Fruit fly (Drosophila melanogaster) whole organism, embryonic: ENCODE results near the gene psh.

ENCODE experiments used
- Ada2b ChIP-seq: fragments of 200-800 bp; sonication (Bioruptor generic); IDR thresholded peaks from 2 replicates; pipeline ENCODE4 v1.3.6; 2022; ENCODE audit warnings: missing biosample characterization, missing genetic modification characterization
- Bdp1 ChIP-seq: fragments of 200-800 bp; sonication (Bioruptor generic); optimal IDR thresholded peaks from 3 replicates; lab custom pipeline; 2016; ENCODE audit warnings: missing biosample characterization, missing genetic modification characterization
- Bteb2 ChIP-seq: fragments of 200-800 bp; sonication (Bioruptor generic); optimal IDR thresholded peaks from 2 replicates; lab custom pipeline; 2016; ENCODE audit warnings: missing biosample characterization, missing genetic modification characterization
- CG13296 ChIP-seq: fragments of 200-800 bp; sonication (Bioruptor generic); optimal IDR thresholded peaks from 3 replicates; lab custom pipeline; 2018; ENCODE audit warnings: missing biosample characterization, mild to moderate bottlenecking, missing genetic modification characterization
- CG13894 ChIP-seq: fragments of 200-800 bp; sonication (Bioruptor generic); optimal IDR thresholded peaks from 3 replicates; lab custom pipeline; 2018; ENCODE audit warnings: missing biosample characterization, mild to moderate bottlenecking, missing genetic modification characterization, moderate library complexity
- CG14441 ChIP-seq: fragments of 200-800 bp; sonication (Bioruptor generic); IDR thresholded peaks from 2 replicates; pipeline ENCODE4 v1.3.6; 2022; ENCODE audit warnings: missing biosample characterization, missing genetic modification characterization
- CG15696 ChIP-seq: fragments of 200-800 bp; sonication (Bioruptor generic); optimal IDR thresholded peaks from 2 replicates; lab custom pipeline; 2019; ENCODE audit warnings: missing biosample characterization, mild to moderate bottlenecking, missing genetic modification characterization, moderate library complexity
- CG17361 ChIP-seq: fragments of 200-800 bp; sonication (Bioruptor generic); IDR thresholded peaks from 3 replicates; pipeline ENCODE4 v1.3.6; 2022; ENCODE audit warnings: missing biosample characterization, missing genetic modification characterization
- CG18476 ChIP-seq: fragments of 200-800 bp; sonication (Bioruptor generic); optimal IDR thresholded peaks from 2 replicates; lab custom pipeline; 2016; ENCODE audit warnings: missing biosample characterization, mild to moderate bottlenecking, missing genetic modification characterization
- CG2202 ChIP-seq: fragments of 200-800 bp; sonication (Bioruptor generic); optimal IDR thresholded peaks from 2 replicates; lab custom pipeline; 2018; ENCODE audit warnings: missing biosample characterization, mild to moderate bottlenecking, missing genetic modification characterization
- CG2678 ChIP-seq: fragments of 200-800 bp; sonication (Bioruptor generic); optimal IDR thresholded peaks from 3 replicates; lab custom pipeline; 2019; ENCODE audit warnings: missing biosample characterization, mild to moderate bottlenecking, missing genetic modification characterization, moderate library complexity
- CG2889 ChIP-seq: fragments of 200-800 bp; sonication (Bioruptor generic); IDR thresholded peaks from 3 replicates; pipeline ENCODE4 v1.3.6; 2022; ENCODE audit warnings: missing biosample characterization, missing genetic modification characterization
- CG32772 ChIP-seq: fragments of 200-800 bp; sonication (Bioruptor generic); IDR thresholded peaks from 2 replicates; pipeline ENCODE4 v1.3.6; 2022; ENCODE audit warnings: missing biosample characterization, missing genetic modification characterization
- CG3281 ChIP-seq: fragments of 200-800 bp; sonication (Bioruptor generic); optimal IDR thresholded peaks from 3 replicates; lab custom pipeline; 2017; ENCODE audit warnings: missing biosample characterization, mild to moderate bottlenecking, missing genetic modification characterization
- CG4617 ChIP-seq: fragments of 200-800 bp; sonication (Bioruptor generic); optimal IDR thresholded peaks from 3 replicates; lab custom pipeline; 2016; ENCODE audit warnings: missing biosample characterization, missing genetic modification characterization, borderline replicate concordance
- CG6654 ChIP-seq: fragments of 200-800 bp; sonication (Bioruptor generic); optimal IDR thresholded peaks from 2 replicates; lab custom pipeline; 2017; ENCODE audit warnings: missing biosample characterization, mild to moderate bottlenecking, missing genetic modification characterization
- CG9215 ChIP-seq: fragments of 200-800 bp; sonication (Bioruptor generic); IDR thresholded peaks from 2 replicates; pipeline ENCODE4 v1.3.6; 2022; ENCODE audit warnings: missing biosample characterization, missing genetic modification characterization
- CG9437 ChIP-seq: fragments of 200-800 bp; sonication (Bioruptor generic); optimal IDR thresholded peaks from 2 replicates; lab custom pipeline; 2018; ENCODE audit warnings: missing biosample characterization, mild to moderate bottlenecking, missing genetic modification characterization
- CoRest ChIP-seq: fragments of 200-800 bp; sonication (Bioruptor generic); optimal IDR thresholded peaks from 3 replicates; lab custom pipeline; 2018; ENCODE audit warnings: missing biosample characterization, mild to moderate bottlenecking, missing genetic modification characterization, moderate library complexity
- Dbx ChIP-seq: fragments of 200-800 bp; sonication (Bioruptor generic); IDR thresholded peaks from 3 replicates; pipeline ENCODE4 v1.3.6; 2022; ENCODE audit warnings: missing biosample characterization, missing genetic modification characterization
- Ets65A ChIP-seq: fragments of 200-800 bp; sonication (Bioruptor generic); peaks from one replicate; lab custom pipeline; 2016; ENCODE audit warnings: missing biosample characterization, missing genetic modification characterization
- Fer2 ChIP-seq: fragments of 200-800 bp; sonication (Bioruptor generic); optimal IDR thresholded peaks from 2 replicates; lab custom pipeline; 2018; ENCODE audit warnings: missing biosample characterization, mild to moderate bottlenecking, missing genetic modification characterization, moderate library complexity
- HHEX ChIP-seq: fragments of 200-800 bp; sonication (Bioruptor generic); optimal IDR thresholded peaks from 3 replicates; lab custom pipeline; 2017; ENCODE audit warnings: missing biosample characterization, mild to moderate bottlenecking, missing genetic modification characterization, missing genetic modification reagents
- HLH54F ChIP-seq: fragments of 200-800 bp; sonication (Bioruptor generic); optimal IDR thresholded peaks from 3 replicates; lab custom pipeline; 2016; ENCODE audit warnings: missing biosample characterization, missing genetic modification characterization
- Hand ChIP-seq: fragments of 200-800 bp; sonication (Bioruptor generic); optimal IDR thresholded peaks from 2 replicates; lab custom pipeline; 2017; ENCODE audit warnings: mild to moderate bottlenecking, missing biosample characterization, missing genetic modification reagents, missing genetic modification characterization
- Hr51 ChIP-seq, 2 experiments: fragments of 200-800 bp; sonication (Bioruptor generic); optimal IDR thresholded peaks; 2 replicates in 1 of 2; 3 replicates in 1 of 2; lab custom pipeline; 2016 to 2018; ENCODE audit warnings: missing biosample characterization in 2 of 2, missing genetic modification characterization in 2 of 2, mild to moderate bottlenecking in 1 of 2, moderate library complexity in 1 of 2
- Lim3 ChIP-seq: fragments of 200-800 bp; sonication (Bioruptor generic); IDR thresholded peaks from 2 replicates; pipeline ENCODE4 v1.3.6; 2022; ENCODE audit warnings: missing biosample characterization, missing genetic modification characterization
- Med ChIP-seq: fragments of 200-800 bp; sonication (Bioruptor generic); peaks from one replicate; lab custom pipeline; 2016; ENCODE audit warnings: missing biosample characterization, missing genetic modification characterization, mild to moderate bottlenecking, inconsistent platforms, moderate library complexity
- Meics ChIP-seq: fragments of 200-800 bp; sonication (Bioruptor generic); optimal IDR thresholded peaks from 2 replicates; lab custom pipeline; 2017; ENCODE audit warnings: missing biosample characterization, mild to moderate bottlenecking, missing genetic modification characterization
- Neu2 ChIP-seq: fragments of 200-800 bp; sonication (Bioruptor generic); optimal IDR thresholded peaks from 3 replicates; lab custom pipeline; 2016; ENCODE audit warnings: missing biosample characterization, missing genetic modification characterization, borderline replicate concordance
- Pdp1 ChIP-seq, 2 experiments: fragments of 200-800 bp; sonication (Bioruptor generic); optimal IDR thresholded peaks; 3 replicates each; lab custom pipeline; 2016; ENCODE audit warnings: missing biosample characterization in 2 of 2, missing genetic modification characterization in 2 of 2, mild to moderate bottlenecking in 1 of 2, moderate library complexity in 1 of 2
- Ravus ChIP-seq: fragments of 200-800 bp; sonication (Bioruptor generic); IDR thresholded peaks from 2 replicates; pipeline ENCODE4 v1.3.6; 2022; ENCODE audit warnings: missing biosample characterization, missing genetic modification characterization
- Xbp1 ChIP-seq: fragments of 200-800 bp; sonication (Bioruptor generic); optimal IDR thresholded peaks from 3 replicates; lab custom pipeline; 2016; ENCODE audit warnings: missing biosample characterization, mild to moderate bottlenecking, missing genetic modification characterization
- ato ChIP-seq: fragments of 200-800 bp; sonication (Bioruptor generic); IDR thresholded peaks from 2 replicates; pipeline ENCODE4 v1.3.6; 2022; ENCODE audit warnings: missing biosample characterization, missing genetic modification characterization; ENCODE audit not compliant: partially characterized antibody
- bigmax ChIP-seq: fragments of 200-800 bp; sonication (Bioruptor generic); optimal IDR thresholded peaks from 2 replicates; lab custom pipeline; 2018; ENCODE audit warnings: missing biosample characterization, mild to moderate bottlenecking, missing genetic modification characterization
- cato ChIP-seq: fragments of 200-800 bp; sonication (Bioruptor generic); optimal IDR thresholded peaks from 2 replicates; lab custom pipeline; 2016; ENCODE audit warnings: missing biosample characterization, missing genetic modification characterization, borderline replicate concordance
- disco-r ChIP-seq: fragments of 200-800 bp; sonication (Bioruptor generic); optimal IDR thresholded peaks from 2 replicates; lab custom pipeline; 2016; ENCODE audit warnings: missing biosample characterization, missing genetic modification characterization
- eve ChIP-seq, 2 experiments: fragments of >200 bp; optimal IDR thresholded peaks; 2 replicates each; lab custom pipeline; 2017; ENCODE audit warnings: missing biosample characterization in 2 of 2, missing genetic modification characterization in 2 of 2
- grau ChIP-seq: fragments of 200-800 bp; optimal IDR thresholded peaks from 3 replicates; lab custom pipeline; 2019; ENCODE audit warnings: missing biosample characterization, mild to moderate bottlenecking, missing genetic modification characterization, moderate library complexity
- lab ChIP-seq: fragments of 200-800 bp; sonication (Bioruptor generic); optimal IDR thresholded peaks from 3 replicates; lab custom pipeline; 2017; ENCODE audit warnings: missing biosample characterization, missing genetic modification characterization, mild to moderate bottlenecking, moderate library complexity, missing genetic modification reagents
- lmd ChIP-seq: fragments of 200-800 bp; sonication (Bioruptor generic); IDR thresholded peaks from 2 replicates; pipeline ENCODE4 v1.3.6; 2022; ENCODE audit warnings: missing biosample characterization, missing genetic modification characterization
- phol ChIP-seq: fragments of 200-800 bp; sonication (Bioruptor generic); optimal IDR thresholded peaks from 3 replicates; lab custom pipeline; 2018; ENCODE audit warnings: missing biosample characterization, mild to moderate bottlenecking, missing genetic modification characterization, moderate library complexity
- schlank ChIP-seq: fragments of 200-800 bp; sonication (Bioruptor generic); optimal IDR thresholded peaks from 2 replicates; lab custom pipeline; 2018; ENCODE audit warnings: missing biosample characterization, mild to moderate bottlenecking, missing genetic modification characterization
- sens ChIP-seq: fragments of 200-800 bp; sonication (Bioruptor generic); peaks from one replicate; lab custom pipeline; 2016; ENCODE audit warnings: missing biosample characterization, missing genetic modification characterization
- sisA ChIP-seq: fragments of 200-800 bp; sonication (Bioruptor generic); IDR thresholded peaks from 2 replicates; pipeline ENCODE4 v1.3.6; 2022; ENCODE audit warnings: missing biosample characterization, missing genetic modification characterization
- stwl ChIP-seq: fragments of 200-800 bp; sonication (Bioruptor generic); optimal IDR thresholded peaks from 3 replicates; lab custom pipeline; 2018; ENCODE audit warnings: missing biosample characterization, mild to moderate bottlenecking, missing genetic modification characterization, moderate library complexity
- zf30C ChIP-seq: fragments of 200-800 bp; sonication (Bioruptor generic); optimal IDR thresholded peaks from 3 replicates; lab custom pipeline; 2018; ENCODE audit warnings: missing biosample characterization, mild to moderate bottlenecking, missing genetic modification characterization
- zfh1 ChIP-seq: fragments of 200-800 bp; sonication (Bioruptor generic); IDR thresholded peaks from 3 replicates; pipeline ENCODE4 v1.3.6; 2022; ENCODE audit warnings: missing biosample characterization, missing genetic modification characterization

psh gene

dm6 chrX:18467881-18468280 is 18.8 kb downstream of the psh start (continued):
- TF ChIP-seq eve (GFP tag; optimal IDR thresholded peaks at IDR 0.05; lab: Kevin White, UChicago) (no peak), CG14441 (GFP tag; lab: Robert Waterston, UW) (peak; percentile 48; the same call in 1 of the 2 replicates), HHEX (GFP tag; lab: Kevin White, UChicago) (peak; percentile 29), HLH54F (GFP tag; lab: Kevin White, UChicago) (no peak), sisA (GFP tag; lab: Robert Waterston, UW) (peak; percentile 33; the same call in 1 of the 2 replicates), CoRest (tag; lab: Kevin White, UChicago) (peak; percentile 8), Hand (peak; percentile 24), CG17361 (GFP tag; lab: Robert Waterston, UW) (no peak), Meics (GFP tag; lab: Kevin White, UChicago) (peak; percentile 50), CG15696 (tag; lab: Kevin White, UChicago) (no peak), Pdp1 (GFP tag; optimal IDR thresholded peaks at IDR 0.05; lab: Kevin White, UChicago) (peak in 1 of 2 experiments; percentile 12), CG9215 (GFP tag; lab: Robert Waterston, UW) (peak; percentile 14; the same call in 1 of the 2 replicates), lmd (GFP tag; lab: Robert Waterston, UW) (peak; percentile 46), Med (GFP tag; lab: Kevin White, UChicago) (peak; percentile 86), Xbp1 (peak; percentile 12), phol (tag; lab: Kevin White, UChicago) (peak; percentile 5), CG3281 (peak; percentile 32), Ravus (GFP tag; lab: Robert Waterston, UW) (no peak), Ada2b (peak; percentile 43; the same call in 1 of the 2 replicates), Bdp1 (GFP tag; lab: Kevin White, UChicago) (no peak), cato (no peak)

- peak; percentile 37 for TF ChIP-seq sens
- TF ChIP-seq CG4617 (GFP tag; lab: Kevin White, UChicago) = no peak
- TF ChIP-seq CG18476 (GFP tag; lab: Kevin White, UChicago) = no peak
- TF ChIP-seq zf30C (GFP tag; lab: Kevin White, UChicago) = no peak
- no peak for TF ChIP-seq CG2889 (GFP tag; lab: Robert Waterston, UW)
- no peak for TF ChIP-seq Bteb2 (GFP tag; lab: Kevin White, UChicago)
- TF ChIP-seq CG13296 (GFP tag; lab: Kevin White, UChicago) = no peak
- no peak for TF ChIP-seq CG9437 (GFP tag; lab: Kevin White, UChicago)
- peak; percentile 19 for TF ChIP-seq stwl (tag; lab: Kevin White, UChicago)
- TF ChIP-seq grau (tag; lab: Kevin White, UChicago) = no peak
- TF ChIP-seq zfh1 (GFP tag; lab: Robert Waterston, UW) = no peak
- no peak for TF ChIP-seq Hr51 (GFP tag; optimal IDR thresholded peaks at IDR 0.05; lab: Kevin White, UChicago)
- no peak for TF ChIP-seq CG32772 (GFP tag; lab: Robert Waterston, UW)
- TF ChIP-seq bigmax (GFP tag; lab: Kevin White, UChicago) = no peak
- TF ChIP-seq ato (GFP tag; lab: Robert Waterston, UW) = no peak
These were observed 26.4 kb downstream of the psh start, which contains the start of gene CG43843 for dm6 chrX:18460318-18460717. Gene CG43843 (minus strand): TSS chrX:18460418.

- TF ChIP-seq CG13894 (tag; lab: Kevin White, UChicago) (no peak), CG9437 (GFP tag; lab: Kevin White, UChicago) (no peak), sens (peak; percentile 66), Ets65A (GFP tag; lab: Kevin White, UChicago) (peak; percentile 87), CG2202 (tag; lab: Kevin White, UChicago) (no peak), Dbx (GFP tag; lab: Robert Waterston, UW) (peak; percentile 39; the same call in 1 of the 3 replicates), CG2678 (tag; lab: Kevin White, UChicago) (peak; percentile 6), Fer2 (tag; lab: Kevin White, UChicago) (no peak), CG18476 (GFP tag; lab: Kevin White, UChicago) (peak; percentile 68), schlank (tag; lab: Kevin White, UChicago) (no peak), Neu2 (GFP tag; lab: Kevin White, UChicago) (no peak), CG6654 (GFP tag; lab: Kevin White, UChicago) (no peak), disco-r (no peak), Lim3 (GFP tag; lab: Robert Waterston, UW) (no peak), lab (peak; percentile 1)
These were observed 34.0 kb downstream of the psh start for dm6 chrX:18452717-18453116.
